Fruit fly (Drosophila melanogaster): ENCODE data around the gene CG42446.

dm6 chr3R:16356215-16356862, 3.6 kb downstream of the CG42446 start:
- no peak for TF ChIP-seq br (GFP tag; optimal IDR thresholded peaks at IDR 0.05)
- no peak for TF ChIP-seq psq (GFP tag; optimal IDR thresholded peaks at IDR 0.05)
- no peak for TF ChIP-seq jim (GFP tag; optimal IDR thresholded peaks at IDR 0.05)
- no peak for TF ChIP-seq brk (GFP tag; optimal IDR thresholded peaks at IDR 0.05)
